Worm (Caenorhabditis elegans): ENCODE results near the gene C44H4.8.

The C44H4.8 gene

DNA sequence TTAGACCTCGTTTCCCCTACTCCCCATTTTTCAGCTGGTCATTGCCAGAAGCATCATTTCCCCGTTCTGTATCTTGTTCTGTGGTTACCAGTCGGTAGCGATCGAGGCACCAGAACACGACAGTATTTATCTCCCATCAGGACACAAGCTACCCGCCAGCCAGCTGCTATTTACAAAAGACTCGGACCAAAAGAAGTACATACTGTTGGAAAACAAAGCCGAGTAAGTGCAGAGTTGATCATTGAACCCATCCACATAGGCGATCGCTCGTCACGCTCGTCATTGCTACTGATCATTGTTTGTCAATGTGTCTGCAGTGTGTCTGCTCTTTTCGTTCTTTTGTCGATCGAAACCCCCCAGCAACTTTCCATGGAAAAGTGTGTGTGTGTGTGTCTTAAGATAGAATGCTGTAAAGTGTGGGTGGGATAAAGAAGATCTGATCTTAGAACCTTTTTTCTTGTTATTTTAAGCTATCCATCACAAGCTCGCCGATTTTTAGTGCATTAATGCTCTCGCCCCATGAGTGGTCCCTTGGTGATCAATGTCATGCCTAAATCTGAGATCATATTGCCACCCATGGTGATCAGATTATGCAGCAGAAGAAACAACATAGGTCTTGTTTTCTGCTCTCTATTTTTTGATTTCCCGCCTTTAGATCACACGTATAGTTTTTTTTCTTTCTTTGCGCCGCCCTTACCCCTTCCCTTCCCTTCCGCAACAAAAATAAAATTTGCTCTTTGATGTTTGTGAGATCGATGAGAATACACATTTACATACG is 35.2 kb upstream of the C44H4.8 start:
- TF ChIP-seq tbx-11 (GFP tag; IDR thresholded peaks at IDR 0.05) = no peak
- TF ChIP-seq hmg-4 (GFP tag; optimal IDR thresholded peaks at IDR 0.05) = no peak
- no peak for TF ChIP-seq tbx-37 (GFP tag; conservative IDR thresholded peaks at IDR 0.05)
- no peak for TF ChIP-seq flt-1 (GFP tag; IDR thresholded peaks at IDR 0.05)
- TF ChIP-seq ceh-13 (GFP tag; optimal IDR thresholded peaks at IDR 0.05) = no peak
- no peak for TF ChIP-seq hmbx-1 (tag; optimal IDR thresholded peaks at IDR 0.05)
- TF ChIP-seq ets-7 (tag; optimal IDR thresholded peaks at IDR 0.05) = no peak
- no peak for TF ChIP-seq ama-1 (optimal IDR thresholded peaks at IDR 0.05)
- no peak for TF ChIP-seq B0310.2 (tag; optimal IDR thresholded peaks at IDR 0.05)

- TF ChIP-seq ceh-36 (tag; optimal IDR thresholded peaks at IDR 0.05) = no peak
- TF ChIP-seq F13C5.2 (tag; optimal IDR thresholded peaks at IDR 0.05) = peak; percentile 34
These were observed 34.6 kb upstream of the C44H4.8 start for ce11 chrX:14560297-14560680.

ce11 chrX:14561416-14561973 is 33.4 kb upstream of the C44H4.8 start:
- TF ChIP-seq ets-7 (tag; optimal IDR thresholded peaks at IDR 0.05) = no peak
- TF ChIP-seq scrt-1 (GFP tag; IDR thresholded peaks at IDR 0.05) = no peak
- no peak for TF ChIP-seq B0310.2 (tag; optimal IDR thresholded peaks at IDR 0.05)
- peak; percentile 12 for TF ChIP-seq F13C5.2 (tag; optimal IDR thresholded peaks at IDR 0.05)
- no peak for TF ChIP-seq pes-1 (GFP tag; IDR thresholded peaks at IDR 0.05)
- TF ChIP-seq ceh-36 (tag; optimal IDR thresholded peaks at IDR 0.05) = no peak
- TF ChIP-seq sea-1 (GFP tag; conservative IDR thresholded peaks at IDR 0.05) = no peak

- TF ChIP-seq sea-1 (GFP tag; conservative IDR thresholded peaks at IDR 0.05) = no peak
- TF ChIP-seq aly-1 (tag; optimal IDR thresholded peaks at IDR 0.05) = no peak
- no peak for TF ChIP-seq F13C5.2 (tag; optimal IDR thresholded peaks at IDR 0.05)
- TF ChIP-seq ets-7 (tag; optimal IDR thresholded peaks at IDR 0.05) = no peak
- TF ChIP-seq ceh-13 (GFP tag; optimal IDR thresholded peaks at IDR 0.05) = no peak
- TF ChIP-seq pes-1 (GFP tag; IDR thresholded peaks at IDR 0.05) = no peak
- no peak for TF ChIP-seq B0310.2 (tag; optimal IDR thresholded peaks at IDR 0.05)
- TF ChIP-seq tbx-37 (GFP tag; conservative IDR thresholded peaks at IDR 0.05) = no peak
- no peak for TF ChIP-seq scrt-1 (GFP tag; IDR thresholded peaks at IDR 0.05)
- no peak for TF ChIP-seq tbx-11 (GFP tag; IDR thresholded peaks at IDR 0.05)
- TF ChIP-seq ceh-36 (tag; optimal IDR thresholded peaks at IDR 0.05) = no peak
- no peak for TF ChIP-seq ama-1 (optimal IDR thresholded peaks at IDR 0.05)
- no peak for TF ChIP-seq hnd-1 (tag; optimal IDR thresholded peaks at IDR 0.05)
- no peak for TF ChIP-seq hmbx-1 (tag; optimal IDR thresholded peaks at IDR 0.05)
- TF ChIP-seq tra-4 (tag; optimal IDR thresholded peaks at IDR 0.05) = no peak
- TF ChIP-seq flt-1 (GFP tag; IDR thresholded peaks at IDR 0.05) = no peak
- TF ChIP-seq hmg-4 (GFP tag; optimal IDR thresholded peaks at IDR 0.05) = no peak
These were observed 32.4 kb upstream of the C44H4.8 start for ce11 chrX:14562286-14563086.

ce11 chrX:14563818-14564217 is 31.1 kb upstream of the C44H4.8 start:
- TF ChIP-seq tbx-11 (GFP tag; IDR thresholded peaks at IDR 0.05) = no peak
- TF ChIP-seq tbx-37 (GFP tag; conservative IDR thresholded peaks at IDR 0.05) = no peak
- TF ChIP-seq B0310.2 (tag; optimal IDR thresholded peaks at IDR 0.05) = no peak
- TF ChIP-seq hmbx-1 (tag; optimal IDR thresholded peaks at IDR 0.05) = no peak
- no peak for TF ChIP-seq tra-4 (tag; optimal IDR thresholded peaks at IDR 0.05)
- TF ChIP-seq ceh-13 (GFP tag; optimal IDR thresholded peaks at IDR 0.05) = no peak
- TF ChIP-seq ama-1 (optimal IDR thresholded peaks at IDR 0.05) = no peak
- TF ChIP-seq ets-7 (tag; optimal IDR thresholded peaks at IDR 0.05) = no peak
- no peak for TF ChIP-seq sea-1 (GFP tag; conservative IDR thresholded peaks at IDR 0.05)
- no peak for TF ChIP-seq scrt-1 (GFP tag; IDR thresholded peaks at IDR 0.05)
- no peak for TF ChIP-seq hmg-4 (GFP tag; optimal IDR thresholded peaks at IDR 0.05)
- TF ChIP-seq hnd-1 (tag; optimal IDR thresholded peaks at IDR 0.05) = no peak
- TF ChIP-seq F13C5.2 (tag; optimal IDR thresholded peaks at IDR 0.05) = no peak
- TF ChIP-seq ceh-36 (tag; optimal IDR thresholded peaks at IDR 0.05) = no peak
- TF ChIP-seq aly-1 (tag; optimal IDR thresholded peaks at IDR 0.05) = no peak
- no peak for TF ChIP-seq flt-1 (GFP tag; IDR thresholded peaks at IDR 0.05)

DNA sequence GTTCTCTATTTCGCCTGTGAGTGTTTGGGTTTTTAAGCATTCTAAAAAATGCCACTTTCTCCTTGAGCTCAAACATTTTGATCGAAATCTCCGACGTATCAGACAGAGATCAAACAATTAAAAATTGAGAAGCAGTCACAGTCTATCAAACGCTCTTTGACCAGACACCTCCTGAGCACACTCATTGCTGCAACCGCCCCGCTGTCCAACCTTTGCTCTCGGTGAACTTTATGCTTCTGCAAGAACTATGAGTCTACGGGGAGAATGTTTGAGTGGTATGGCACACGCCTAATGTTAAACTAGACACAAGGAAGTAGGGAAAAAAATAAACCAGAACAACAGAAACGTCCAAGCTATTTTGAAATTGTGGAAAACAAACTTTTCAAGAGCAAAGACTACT is 29.7 kb upstream of the C44H4.8 start:
- no peak for TF ChIP-seq hnd-1 (tag; optimal IDR thresholded peaks at IDR 0.05)
- TF ChIP-seq ceh-13 (GFP tag; optimal IDR thresholded peaks at IDR 0.05) = no peak
- TF ChIP-seq tbx-37 (GFP tag; conservative IDR thresholded peaks at IDR 0.05) = no peak
- no peak for TF ChIP-seq F13C5.2 (tag; optimal IDR thresholded peaks at IDR 0.05)
- no peak for TF ChIP-seq hmbx-1 (tag; optimal IDR thresholded peaks at IDR 0.05)
- no peak for TF ChIP-seq tbx-11 (GFP tag; IDR thresholded peaks at IDR 0.05)
- no peak for TF ChIP-seq hmg-4 (GFP tag; optimal IDR thresholded peaks at IDR 0.05)
- no peak for TF ChIP-seq ceh-36 (tag; optimal IDR thresholded peaks at IDR 0.05)
- TF ChIP-seq tra-4 (tag; optimal IDR thresholded peaks at IDR 0.05) = no peak
- no peak for TF ChIP-seq pes-1 (GFP tag; IDR thresholded peaks at IDR 0.05)

ce11 chrX:14566047-14566446 is 28.9 kb upstream of the C44H4.8 start:
- TF ChIP-seq tra-4 (tag; optimal IDR thresholded peaks at IDR 0.05) (no peak), hnd-1 (tag; optimal IDR thresholded peaks at IDR 0.05) (no peak), hmg-4 (GFP tag; optimal IDR thresholded peaks at IDR 0.05) (no peak), ama-1 (optimal IDR thresholded peaks at IDR 0.05) (no peak), F13C5.2 (tag; optimal IDR thresholded peaks at IDR 0.05) (no peak), B0310.2 (tag; optimal IDR thresholded peaks at IDR 0.05) (no peak), ceh-36 (tag; optimal IDR thresholded peaks at IDR 0.05) (no peak), sea-1 (GFP tag; conservative IDR thresholded peaks at IDR 0.05) (no peak), aly-1 (tag; optimal IDR thresholded peaks at IDR 0.05) (no peak), ceh-13 (GFP tag; optimal IDR thresholded peaks at IDR 0.05) (no peak), flt-1 (GFP tag; IDR thresholded peaks at IDR 0.05) (no peak), ets-7 (tag; optimal IDR thresholded peaks at IDR 0.05) (no peak), pes-1 (GFP tag; IDR thresholded peaks at IDR 0.05) (no peak), tbx-11 (GFP tag; IDR thresholded peaks at IDR 0.05) (no peak), tbx-37 (GFP tag; conservative IDR thresholded peaks at IDR 0.05) (no peak), scrt-1 (GFP tag; IDR thresholded peaks at IDR 0.05) (no peak), hmbx-1 (tag; optimal IDR thresholded peaks at IDR 0.05) (no peak)

All from whole organism, early embryonic.